Worm (Caenorhabditis elegans) whole organism, late embryonic: ENCODE measurements around the gene F59B2.14.

ENCODE experiments used
- ama-1 ChIP-seq: fragments of 150-350 bp; optimal IDR thresholded peaks from 2 replicates; lab custom pipeline; 2014
- ceh-9 ChIP-seq: sonication (generic microtip); optimal IDR thresholded peaks from 2 replicates; lab custom pipeline; 2016; ENCODE audit warnings: mild to moderate bottlenecking, missing genetic modification characterization, inconsistent platforms, missing compliant biosample characterization
- elt-2 ChIP-seq: sonication (generic microtip); optimal IDR thresholded peaks from 2 replicates; lab custom pipeline; 2016; ENCODE audit warnings: missing genetic modification reagents, missing genetic modification characterization, missing compliant biosample characterization
- hlh-13 ChIP-seq: fragments of 200-800 bp; sonication (Bioruptor generic); optimal IDR thresholded peaks from 2 replicates; lab custom pipeline; 2018; ENCODE audit warnings: mild to moderate bottlenecking, missing genetic modification characterization, missing compliant biosample characterization
- pha-4 ChIP-seq: fragments of 150-350 bp; optimal IDR thresholded peaks from 2 replicates; lab custom pipeline; 2018; ENCODE audit warnings: missing biosample characterization, missing genetic modification reagents, missing genetic modification characterization
- sdc-2 ChIP-seq: sonication (generic microtip); optimal IDR thresholded peaks from 2 replicates; lab custom pipeline; 2016; ENCODE audit warnings: missing genotype, missing genetic modification characterization, missing compliant biosample characterization
- syd-9 ChIP-seq: sonication (generic microtip); optimal IDR thresholded peaks from 2 replicates; lab custom pipeline; 2016; ENCODE audit warnings: mild to moderate bottlenecking, missing genetic modification characterization, moderate library complexity, missing compliant biosample characterization
- ttx-3 ChIP-seq: sonication (generic microtip); optimal IDR thresholded peaks from 2 replicates; lab custom pipeline; 2016; ENCODE audit warnings: missing genetic modification reagents, missing genetic modification characterization, missing compliant biosample characterization
- unc-55 ChIP-seq: sonication (generic microtip); optimal IDR thresholded peaks from 2 replicates; lab custom pipeline; 2017; ENCODE audit warnings: missing biosample characterization, missing genetic modification reagents, missing genetic modification characterization
- zip-5 ChIP-seq: sonication (generic microtip); optimal IDR thresholded peaks from 2 replicates; lab custom pipeline; 2016; ENCODE audit warnings: missing genetic modification characterization, missing compliant biosample characterization

ce11 chrIII:8997821-8998220 lies 24.6 kb downstream of the F59B2.14 start:
- TF ChIP-seq ama-1 (lab: Kevin White, UChicago) (no peak), unc-55 (GFP tag; lab: Kevin White, UChicago) (no peak), syd-9 (no peak), ceh-9 (no peak), pha-4 (no peak), zip-5 (no peak), elt-2 (peak; percentile 88), hlh-13 (GFP tag; lab: Kevin White, UChicago) (no peak), sdc-2 (tag; lab: Kevin White, UChicago) (no peak), ttx-3 (tag; lab: Kevin White, UChicago) (no peak)
